Fruit fly (Drosophila melanogaster): Measurements from ENCODE around the gene CG14683.

The CG14683 gene

DNA sequence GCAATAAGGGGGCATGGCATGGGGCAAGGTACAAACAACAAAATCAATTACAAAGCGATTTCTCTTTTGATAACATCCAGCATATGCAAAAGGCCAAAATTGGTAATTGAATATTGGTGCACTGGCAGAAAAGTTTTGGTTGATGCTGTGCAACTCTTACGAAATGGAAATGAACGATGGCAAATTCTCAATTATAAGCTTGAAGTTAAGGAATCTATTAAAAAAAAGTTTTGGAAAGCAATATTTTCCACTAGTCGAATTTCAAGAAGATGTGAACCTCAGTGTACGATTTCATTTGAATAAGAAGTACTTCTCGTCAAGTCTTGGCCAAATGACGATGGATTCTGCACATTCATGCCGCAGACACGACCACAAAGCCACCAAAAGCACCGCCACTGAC is 40.5 kb upstream of the CG14683 start (continued):
- TF ChIP-seq CG10979 (tag; optimal IDR thresholded peaks at IDR 0.05) (peak; percentile 56), ara (GFP tag; IDR thresholded peaks at IDR 0.05) (peak; percentile 52; the same call in 1 of the 2 replicates), CG17612 (GFP tag; IDR thresholded peaks at IDR 0.05) (no peak; the same call in 1 of the 2 replicates), CG13894 (tag; optimal IDR thresholded peaks at IDR 0.05) (no peak), CG9932 (GFP tag; IDR thresholded peaks at IDR 0.05) (peak; percentile 41; the same call in 1 of the 2 replicates), lmd (GFP tag; IDR thresholded peaks at IDR 0.05) (peak; percentile 47; the same call in 1 of the 2 replicates), CG15269 (tag; optimal IDR thresholded peaks at IDR 0.05) (peak; percentile 6), Chrac-16 (GFP tag; optimal IDR thresholded peaks at IDR 0.05) (no peak), twi (tag; optimal IDR thresholded peaks at IDR 0.05) (no peak), tup (GFP tag; optimal IDR thresholded peaks at IDR 0.05) (no peak), nom (GFP tag; optimal IDR thresholded peaks at IDR 0.05) (no peak), Myb (GFP tag; optimal IDR thresholded peaks at IDR 0.05) (no peak), CG18011 (GFP tag; optimal IDR thresholded peaks at IDR 0.05) (no peak), CG31224 (GFP tag; IDR thresholded peaks at IDR 0.05) (no peak), CG7372 (GFP tag; IDR thresholded peaks at IDR 0.05) (no peak), Poxn (GFP tag; IDR thresholded peaks at IDR 0.05) (no peak), fd64A (GFP tag; optimal IDR thresholded peaks at IDR 0.05) (no peak), ato (GFP tag; IDR thresholded peaks at IDR 0.05; ENCODE audit: partially characterized antibody) (no peak), CG15011 (GFP tag; optimal IDR thresholded peaks at IDR 0.05) (no peak), CG17328 (GFP tag; IDR thresholded peaks at IDR 0.05) (peak; percentile 55), tll (GFP tag; optimal IDR thresholded peaks at IDR 0.05) (no peak), tgo (GFP tag; IDR thresholded peaks at IDR 0.05) (no peak), Scr (GFP tag; IDR thresholded peaks at IDR 0.05; ENCODE audit: partially characterized antibody) (no peak), salm (tag; optimal IDR thresholded peaks at IDR 0.05) (no peak), CG10431 (GFP tag; optimal IDR thresholded peaks at IDR 0.05) (no peak), CG2202 (tag; optimal IDR thresholded peaks at IDR 0.05) (no peak), Eip74EF (GFP tag; optimal IDR thresholded peaks at IDR 0.05) (no peak), CG2129 (GFP tag; IDR thresholded peaks at IDR 0.05; ENCODE audit: partially characterized antibody) (no peak), CG8944 (GFP tag; optimal IDR thresholded peaks at IDR 0.05) (no peak), schlank (tag; optimal IDR thresholded peaks at IDR 0.05) (no peak), CG11456 (GFP tag; IDR thresholded peaks at IDR 0.05) (no peak), CG43689 (GFP tag; IDR thresholded peaks at IDR 0.05) (no peak), CG7839 (tag; optimal IDR thresholded peaks at IDR 0.05) (peak; percentile 47), Awh (GFP tag; IDR thresholded peaks at IDR 0.05) (no peak), CG18764 (GFP tag; optimal IDR thresholded peaks at IDR 0.05) (no peak), ATbp (GFP tag; optimal IDR thresholded peaks at IDR 0.05) (no peak), CG18262 (tag; optimal IDR thresholded peaks at IDR 0.05) (peak; percentile 38), Hr3 (GFP tag; optimal IDR thresholded peaks at IDR 0.05) (no peak), Dp (GFP tag; optimal IDR thresholded peaks at IDR 0.05) (no peak), CG2712 (tag; optimal IDR thresholded peaks at IDR 0.05) (peak; percentile 37), MESR4 (GFP tag; optimal IDR thresholded peaks at IDR 0.05) (no peak), btn (GFP tag; optimal IDR thresholded peaks at IDR 0.05) (no peak), ken (GFP tag; IDR thresholded peaks at IDR 0.05) (no peak), Taf1 (GFP tag; IDR thresholded peaks at IDR 0.05) (no peak), lola (GFP tag; optimal IDR thresholded peaks at IDR 0.05) (peak in 1 of 3 experiments; percentile 36), BEAF-32 (GFP tag; optimal IDR thresholded peaks at IDR 0.05) (no peak), CG6254 (GFP tag; optimal IDR thresholded peaks at IDR 0.05) (no peak), CrebB (tag; optimal IDR thresholded peaks at IDR 0.05) (no peak), da (GFP tag; optimal IDR thresholded peaks at IDR 0.05) (no peak), peb (GFP tag; IDR thresholded peaks at IDR 0.05) (no peak)

All from whole organism, embryonic.